Worm (Caenorhabditis elegans) whole organism, young adult: ENCODE results near the gene pals-30.

Experiments
- attf-6 ChIP-seq: fragments of 200-800 bp; sonication (Bioruptor generic); IDR thresholded peaks from 2 replicates; pipeline ENCODE4 v1.3.6; 2022; ENCODE audit warnings: missing genetic modification reagents, missing genetic modification characterization, missing compliant biosample characterization
- ets-4 ChIP-seq: fragments of 200-800 bp; sonication (Bioruptor generic); optimal IDR thresholded peaks from 2 replicates; lab custom pipeline; 2018; ENCODE audit warnings: mild to moderate bottlenecking, missing genetic modification characterization, missing compliant biosample characterization
- nfya-1 ChIP-seq: sonication (generic microtip); optimal IDR thresholded peaks from 2 replicates; lab custom pipeline; 2017; ENCODE audit warnings: antibody characterized with exemption, missing compliant biosample characterization, missing genetic modification characterization, borderline replicate concordance; ENCODE audit not compliant: insufficient read depth

DNA sequence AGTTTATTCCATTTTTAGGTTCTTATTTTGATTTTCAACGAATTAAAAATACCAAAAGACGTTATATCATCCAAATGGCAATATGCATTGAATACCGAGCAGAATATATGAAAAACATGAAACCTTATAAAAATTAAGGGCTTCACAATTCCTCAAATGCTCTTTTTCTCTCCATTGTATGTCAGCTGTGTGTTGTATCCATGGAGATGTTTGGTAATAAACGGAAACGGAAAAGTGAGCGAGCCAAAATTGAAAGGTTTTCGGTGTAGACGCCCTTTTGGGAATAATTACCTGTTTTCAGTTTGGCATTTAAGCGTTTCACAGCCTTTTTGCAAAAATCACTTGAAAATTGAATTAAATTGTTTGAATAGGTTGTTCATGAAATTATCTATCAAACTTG is 5.9 kb upstream of the pals-30 start:
- TF ChIP-seq attf-6 (GFP tag; lab: Robert Waterston, UW) = no peak
- TF ChIP-seq nfya-1 (tag; lab: Kevin White, UChicago) = no peak
- no peak for TF ChIP-seq ets-4
